Worm (Caenorhabditis elegans): Measurements from ENCODE around the gene taf-13.

Gene taf-13

ce11 chrII:10594312-10594711, 11.1 kb downstream of the taf-13 start:
- TF ChIP-seq mbf-1 (tag; optimal IDR thresholded peaks at IDR 0.05): no peak
- TF ChIP-seq elt-3 (tag; optimal IDR thresholded peaks at IDR 0.05): no peak
- TF ChIP-seq zag-1 (tag; optimal IDR thresholded peaks at IDR 0.05): no peak
- no peak for TF ChIP-seq sma-3 (GFP tag; optimal IDR thresholded peaks at IDR 0.05)
- TF ChIP-seq skn-1 (tag; optimal IDR thresholded peaks at IDR 0.05): no peak
- TF ChIP-seq lin-39 (tag; optimal IDR thresholded peaks at IDR 0.05): no peak
- TF ChIP-seq nhr-12 (tag; optimal IDR thresholded peaks at IDR 0.05): no peak
- no peak for TF ChIP-seq mdl-1 (tag; optimal IDR thresholded peaks at IDR 0.05)
- no peak for TF ChIP-seq nhr-129 (tag; optimal IDR thresholded peaks at IDR 0.05)
- TF ChIP-seq sma-9 (GFP tag; optimal IDR thresholded peaks at IDR 0.05): no peak
- no peak for TF ChIP-seq sma-9 (tag; optimal IDR thresholded peaks at IDR 0.05)
- TF ChIP-seq lin-13 (GFP tag; optimal IDR thresholded peaks at IDR 0.05): no peak
- no peak for TF ChIP-seq blmp-1 (tag; optimal IDR thresholded peaks at IDR 0.05; ENCODE audit: insufficient read depth)
- TF ChIP-seq unc-62 (GFP tag; optimal IDR thresholded peaks at IDR 0.05): no peak
- TF ChIP-seq egl-27 (tag; optimal IDR thresholded peaks at IDR 0.05): no peak

DNA sequence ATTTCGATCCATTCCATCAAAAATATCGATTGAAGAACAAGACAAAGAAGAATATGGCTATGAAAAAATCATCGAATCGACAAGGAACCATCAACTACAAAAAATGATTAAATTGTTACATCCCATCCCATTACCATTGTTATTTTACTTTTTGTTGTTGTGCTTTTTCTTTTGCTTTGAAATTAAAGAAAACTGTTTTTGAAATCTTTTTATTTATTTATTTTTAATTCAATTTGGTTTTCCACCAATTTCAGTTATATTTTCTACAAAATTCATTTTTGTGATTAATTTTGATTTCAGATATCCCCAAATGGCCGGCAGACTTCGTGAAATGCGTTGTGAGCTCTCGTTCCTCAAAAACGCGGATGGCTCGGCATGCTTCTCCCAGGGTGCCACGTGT, 13.0 kb downstream of the taf-13 start, which contains the start of gene crn-5:
Gene crn-5, plus strand, starts transcription at position 301 of the 400 bp plus-strand sequence.
- TF ChIP-seq unc-62 (GFP tag; optimal IDR thresholded peaks at IDR 0.05) (no peak), elt-3 (tag; optimal IDR thresholded peaks at IDR 0.05) (no peak), nhr-237 (tag; optimal IDR thresholded peaks at IDR 0.05) (no peak), egl-27 (tag; optimal IDR thresholded peaks at IDR 0.05) (no peak), ceh-82 (tag; optimal IDR thresholded peaks at IDR 0.05) (no peak), F13H6.1 (tag; optimal IDR thresholded peaks at IDR 0.05) (no peak), fos-1 (tag; optimal IDR thresholded peaks at IDR 0.05) (no peak), peb-1 (tag; optimal IDR thresholded peaks at IDR 0.05) (no peak), nhr-6 (tag; optimal IDR thresholded peaks at IDR 0.05) (no peak)

DNA sequence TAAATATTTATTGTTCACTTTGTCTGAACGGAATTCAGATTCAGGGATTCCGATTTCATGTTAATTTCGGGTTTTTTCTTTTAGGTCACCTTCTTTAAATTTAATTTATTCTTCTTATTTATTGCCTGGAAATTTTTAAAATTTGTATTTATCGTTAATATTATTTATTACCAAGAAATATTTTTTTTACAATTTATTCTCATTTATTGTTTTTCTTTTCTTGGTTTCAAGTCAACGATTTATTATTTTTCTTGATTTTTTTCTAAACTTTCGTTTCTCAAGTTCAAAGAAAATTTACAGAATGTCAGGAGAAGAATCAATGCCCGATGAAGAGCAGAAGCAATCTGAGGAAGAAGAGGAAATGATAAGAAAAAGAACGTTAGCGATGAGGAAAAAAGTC, 17.7 kb downstream of the taf-13 start, which contains the start of gene crn-3:
Gene crn-3, plus strand, starts transcription at position 301 of the 400 bp plus-strand sequence.
- TF ChIP-seq elt-1 (tag; optimal IDR thresholded peaks at IDR 0.05) (no peak), alr-1 (tag; optimal IDR thresholded peaks at IDR 0.05) (no peak), mbf-1 (tag; optimal IDR thresholded peaks at IDR 0.05) (no peak), nhr-12 (tag; optimal IDR thresholded peaks at IDR 0.05) (no peak), lin-11 (tag; optimal IDR thresholded peaks at IDR 0.05) (no peak), nhr-6 (tag; optimal IDR thresholded peaks at IDR 0.05) (no peak), mdl-1 (tag; optimal IDR thresholded peaks at IDR 0.05) (no peak), Y55F3AM.14 (GFP tag; optimal IDR thresholded peaks at IDR 0.05) (no peak), blmp-1 (tag; optimal IDR thresholded peaks at IDR 0.05; ENCODE audit: insufficient read depth) (no peak), ama-1 (optimal IDR thresholded peaks at IDR 0.05) (no peak), unc-39 (tag; optimal IDR thresholded peaks at IDR 0.05) (no peak)

DNA sequence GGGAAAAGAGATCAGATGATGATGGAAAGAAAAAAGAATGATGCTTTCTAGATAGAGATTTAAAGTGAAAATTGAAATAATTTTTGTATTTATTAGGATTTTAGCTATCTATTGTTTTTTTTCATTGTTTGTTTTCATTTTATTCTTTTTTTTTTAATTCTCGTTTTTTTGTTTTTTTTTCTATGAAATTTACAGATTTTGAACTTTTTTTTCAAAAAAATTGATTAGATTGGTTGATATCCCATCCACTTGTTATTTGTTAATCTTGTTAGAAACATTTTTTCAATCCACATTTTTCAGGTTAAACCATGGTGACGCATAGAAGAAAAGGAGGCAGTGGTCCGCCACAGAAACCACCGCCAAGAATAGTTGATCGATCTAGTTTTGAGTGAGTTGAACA, 21.4 kb downstream of the taf-13 start, which contains the start of gene algn-9:
Gene algn-9, plus strand, starts transcription at position 301 of the 400 bp plus-strand sequence.
- no peak for TF ChIP-seq unc-39 (tag; optimal IDR thresholded peaks at IDR 0.05)
- TF ChIP-seq snpc-4 (tag; optimal IDR thresholded peaks at IDR 0.05): no peak
- no peak for TF ChIP-seq Y55F3AM.14 (GFP tag; optimal IDR thresholded peaks at IDR 0.05)
- TF ChIP-seq nhr-237 (tag; optimal IDR thresholded peaks at IDR 0.05): no peak
- no peak for TF ChIP-seq unc-62 (GFP tag; optimal IDR thresholded peaks at IDR 0.05)
- TF ChIP-seq peb-1 (tag; optimal IDR thresholded peaks at IDR 0.05): no peak
- no peak for TF ChIP-seq nhr-23 (tag; optimal IDR thresholded peaks at IDR 0.05)
- TF ChIP-seq R02D3.7 (tag; optimal IDR thresholded peaks at IDR 0.05): no peak
- TF ChIP-seq mab-5 (tag; optimal IDR thresholded peaks at IDR 0.05): no peak
- TF ChIP-seq ztf-4 (tag; optimal IDR thresholded peaks at IDR 0.05): no peak
- TF ChIP-seq nhr-77 (tag; optimal IDR thresholded peaks at IDR 0.05): no peak
- TF ChIP-seq fos-1 (tag; optimal IDR thresholded peaks at IDR 0.05): no peak

- TF ChIP-seq sem-4 (tag; optimal IDR thresholded peaks at IDR 0.05) (no peak), aly-2 (tag; optimal IDR thresholded peaks at IDR 0.05) (no peak), fos-1 (tag; optimal IDR thresholded peaks at IDR 0.05) (no peak)
Observed at ce11 chrII:10582318-10582717, 23.1 kb downstream of the taf-13 start, which contains the start of gene mrps-22. Gene mrps-22 (plus strand): TSS chrII:10582618.
